Fruit fly (Drosophila melanogaster) whole organism, embryonic: ENCODE results near the gene CG42833.
A peak's percentile ranks its signal among the peaks of the same experiment; 100 is the strongest.

Experiments used
- CG2678 ChIP-seq: fragments of 200-800 bp; sonication (Bioruptor generic); optimal IDR thresholded peaks from 3 replicates; lab custom pipeline; 2019; ENCODE audit warnings: missing biosample characterization, mild to moderate bottlenecking, missing genetic modification characterization, moderate library complexity
- CG5953 ChIP-seq: fragments of 200-800 bp; sonication (Bioruptor generic); IDR thresholded peaks from 2 replicates; pipeline ENCODE4 v1.3.6; 2022; ENCODE audit warnings: missing biosample characterization, missing genetic modification characterization
- Dbx ChIP-seq: fragments of 200-800 bp; sonication (Bioruptor generic); IDR thresholded peaks from 3 replicates; pipeline ENCODE4 v1.3.6; 2022; ENCODE audit warnings: missing biosample characterization, missing genetic modification characterization
- tgo ChIP-seq: fragments of 200-800 bp; sonication (Bioruptor generic); IDR thresholded peaks from 3 replicates; pipeline ENCODE4 v1.3.6; 2022; ENCODE audit warnings: missing biosample characterization, missing genetic modification characterization
- toy ChIP-seq: fragments of 200-800 bp; sonication (Bioruptor generic); IDR thresholded peaks from 2 replicates; pipeline ENCODE4 v1.3.6; 2022; ENCODE audit warnings: missing biosample characterization, missing genetic modification characterization
- zfh1 ChIP-seq: fragments of 200-800 bp; sonication (Bioruptor generic); IDR thresholded peaks from 3 replicates; pipeline ENCODE4 v1.3.6; 2022; ENCODE audit warnings: missing biosample characterization, missing genetic modification characterization

DNA sequence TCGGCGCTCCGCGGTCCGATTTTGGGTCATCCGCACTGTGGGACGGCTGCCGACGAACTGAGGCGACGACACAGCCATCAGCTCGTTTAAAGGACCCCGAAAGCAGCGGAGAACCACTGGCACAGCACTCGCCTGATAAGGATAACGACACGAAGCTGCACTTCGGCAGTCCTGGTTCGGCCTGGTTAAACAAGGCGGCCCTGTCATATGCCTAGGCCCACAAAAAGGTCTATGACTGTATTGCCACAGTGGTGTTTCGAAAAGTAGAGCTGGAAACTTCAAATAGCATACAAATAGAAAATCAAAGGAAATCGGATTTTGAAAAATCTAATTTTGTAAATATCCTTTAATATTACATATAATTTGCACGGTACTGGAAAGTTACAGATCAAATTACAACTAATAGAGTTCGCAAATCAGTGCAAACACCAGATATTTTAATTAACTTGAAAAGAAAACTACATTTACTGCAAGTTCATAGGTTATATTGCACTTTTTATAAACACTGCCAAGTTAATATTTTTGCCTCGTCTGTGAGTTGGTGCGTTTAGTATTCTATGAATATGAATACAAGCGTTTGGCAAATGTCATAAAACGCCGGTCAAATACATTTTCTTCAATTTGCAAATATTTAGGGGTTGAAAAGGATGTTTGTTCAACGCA, 14.6 kb upstream of the CG42833 start:
- no peak for TF ChIP-seq tgo
- peak; percentile 60; the same call in 1 of the 3 replicates for TF ChIP-seq Dbx (GFP tag; lab: Robert Waterston, UW)
- TF ChIP-seq zfh1 (GFP tag; lab: Robert Waterston, UW): no peak
- no peak for TF ChIP-seq toy
- TF ChIP-seq CG5953 (GFP tag; lab: Robert Waterston, UW): no peak
- TF ChIP-seq CG2678: peak; percentile 74
